Worm (Caenorhabditis elegans) whole organism, L4/young adult: ENCODE measurements around the gene R105.5.

Source experiments
- W03F9.2 ChIP-seq: fragments of 150-350 bp; optimal IDR thresholded peaks from 2 replicates; lab custom pipeline; 2014; ENCODE audit warnings: missing biosample characterization, missing genetic modification characterization
- him-1 ChIP-seq: sonication (generic microtip); optimal IDR thresholded peaks from 2 replicates; lab custom pipeline; 2016; ENCODE audit warnings: missing genotype, missing genetic modification reagents, missing genetic modification characterization, missing compliant biosample characterization

DNA sequence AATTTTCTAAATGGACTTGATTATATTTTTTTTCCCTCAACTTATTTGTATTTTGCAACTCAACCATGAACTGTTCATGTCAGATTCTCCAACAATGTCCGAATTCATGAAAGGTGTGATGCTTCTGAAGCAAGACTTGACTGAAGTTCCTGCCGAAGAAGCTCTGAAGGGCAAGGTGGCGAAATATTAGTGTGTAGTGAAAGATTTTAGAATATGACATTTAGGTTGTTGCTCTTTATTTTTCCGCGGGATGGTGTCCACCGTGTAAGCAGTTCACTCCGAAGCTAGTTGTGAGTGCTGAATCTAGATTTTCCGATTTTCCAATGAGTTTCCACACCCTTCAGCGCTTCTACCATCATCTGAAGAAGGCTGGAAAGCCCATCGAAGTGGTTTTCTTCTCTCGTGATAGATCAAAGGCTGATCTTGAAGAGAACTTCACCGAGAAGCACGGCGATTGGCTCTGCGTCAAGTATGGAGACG is 16.3 kb downstream of the R105.5 start, which contains the start of gene F29B9.5:
- no peak for TF ChIP-seq W03F9.2 (tag; lab: Kevin White, UChicago)
- TF ChIP-seq him-1 (tag; lab: Kevin White, UChicago): no peak
